Worm (Caenorhabditis elegans): ENCODE measurements around the gene ubh-2.

Gene ubh-2

ce11 chrV:6517305-6518224 is 7.9 kb upstream of the ubh-2 start:
- TF ChIP-seq fkh-10 (GFP tag; optimal IDR thresholded peaks at IDR 0.05) = no peak
- TF ChIP-seq ama-1 (optimal IDR thresholded peaks at IDR 0.05) = peak; percentile 88
- no peak for TF ChIP-seq zfp-3 (GFP tag; conservative IDR thresholded peaks at IDR 0.05)
- TF ChIP-seq aha-1 (tag) = peak; percentile 99
- TF ChIP-seq nhr-25 (tag; optimal IDR thresholded peaks at IDR 0.05; ENCODE audit: borderline replicate concordance, insufficient read depth) = peak; percentile 90
- peak; percentile 93 for TF ChIP-seq hlh-30 (tag; optimal IDR thresholded peaks at IDR 0.05; ENCODE audit: insufficient read depth)
- no peak for TF ChIP-seq ces-1 (GFP tag; optimal IDR thresholded peaks at IDR 0.05)
- TF ChIP-seq mxl-3 (GFP tag; optimal IDR thresholded peaks at IDR 0.05) = peak; percentile 47
- TF ChIP-seq saeg-2 (GFP tag; IDR thresholded peaks at IDR 0.05) = no peak
- TF ChIP-seq ceh-20 (GFP tag; IDR thresholded peaks at IDR 0.05) = peak; percentile 56; the same call in 1 of the 2 replicates
- TF ChIP-seq egl-43 (GFP tag; IDR thresholded peaks at IDR 0.05) = no peak
- TF ChIP-seq fos-1 (tag; optimal IDR thresholded peaks at IDR 0.05) = no peak
- TF ChIP-seq cey-2 (tag; optimal IDR thresholded peaks at IDR 0.05; ENCODE audit: borderline replicate concordance, insufficient read depth) = peak; percentile 47
- no peak for TF ChIP-seq R02D3.7 (tag; optimal IDR thresholded peaks at IDR 0.05)
- peak; percentile 85 to 99 for TF ChIP-seq hif-1 (tag; optimal IDR thresholded peaks at IDR 0.05)
- TF ChIP-seq gei-8 (GFP tag; optimal IDR thresholded peaks at IDR 0.05) = no peak
- 0 out of 2 replicates have a peak, but pooled peaks have one; percentile 21 for TF ChIP-seq ctbp-1 (GFP tag; IDR thresholded peaks at IDR 0.05)
- TF ChIP-seq mxl-2 (GFP tag; conservative IDR thresholded peaks at IDR 0.05) = no peak
- peak; percentile 35 for TF ChIP-seq nhr-48 (tag; optimal IDR thresholded peaks at IDR 0.05)
- TF ChIP-seq nhr-6 (tag; optimal IDR thresholded peaks at IDR 0.05) = peak; percentile 64
- TF ChIP-seq ceh-32 (tag; optimal IDR thresholded peaks at IDR 0.05; ENCODE audit: poor library complexity) = no peak
- TF ChIP-seq mep-1 (tag; optimal IDR thresholded peaks at IDR 0.05) = peak; percentile 81
- TF ChIP-seq daf-16 (GFP tag; optimal IDR thresholded peaks at IDR 0.05) = no peak
- peak; percentile 10 for TF ChIP-seq daf-16 (tag; optimal IDR thresholded peaks at IDR 0.05)
- no peak for TF ChIP-seq tag-97 (GFP tag; IDR thresholded peaks at IDR 0.05)
- TF ChIP-seq mdl-1 (tag; optimal IDR thresholded peaks at IDR 0.05) = peak in 1 of 2 experiments; percentile 63
- TF ChIP-seq Y48G9A.11 (GFP tag; IDR thresholded peaks at IDR 0.05) = no peak
- TF ChIP-seq F26F4.8 (GFP tag; conservative IDR thresholded peaks at IDR 0.05) = no peak
- peak; percentile 56 for TF ChIP-seq hlh-11 (tag; optimal IDR thresholded peaks at IDR 0.05)
- TF ChIP-seq lin-13 (GFP tag; optimal IDR thresholded peaks at IDR 0.05) = peak; percentile 8
- TF ChIP-seq dve-1 (tag; optimal IDR thresholded peaks at IDR 0.05; ENCODE audit: insufficient read depth) = peak; percentile 81
- TF ChIP-seq nhr-76 (tag; optimal IDR thresholded peaks at IDR 0.05) = no peak
- TF ChIP-seq nhr-28 (tag; optimal IDR thresholded peaks at IDR 0.05) = peak; percentile 38
- TF ChIP-seq php-3 (GFP tag; IDR thresholded peaks at IDR 0.05) = 0 out of 2 replicates have a peak, but pooled peaks have one; percentile 18
- peak in 1 of 2 experiments; percentile 68 for TF ChIP-seq lsy-2 (tag; optimal IDR thresholded peaks at IDR 0.05)
- TF ChIP-seq unc-62 (GFP tag; optimal IDR thresholded peaks at IDR 0.05 in 1 of 2) = peak in 1 of 2 experiments; percentile 98
- no peak for TF ChIP-seq unc-62 (tag; optimal IDR thresholded peaks at IDR 0.05)
- peak; percentile 40 for TF ChIP-seq dmd-6 (GFP tag; IDR thresholded peaks at IDR 0.05)
